Fruit fly (Drosophila melanogaster): ENCODE measurements around the gene Klc.

The Klc gene

dm6 chr3L:12703451-12704020 is 46.3 kb downstream of the Klc start (continued):
- TF ChIP-seq run (tag; optimal IDR thresholded peaks at IDR 0.05) (no peak), nerfin-1 (tag; optimal IDR thresholded peaks at IDR 0.05) (no peak), CG10979 (tag; optimal IDR thresholded peaks at IDR 0.05) (peak; percentile 54), pros (GFP tag; optimal IDR thresholded peaks at IDR 0.05) (no peak), CG18011 (GFP tag; optimal IDR thresholded peaks at IDR 0.05) (no peak), dmrt99B (tag; optimal IDR thresholded peaks at IDR 0.05) (no peak), Ada2b (GFP tag; IDR thresholded peaks at IDR 0.05) (no peak), zf30C (GFP tag; optimal IDR thresholded peaks at IDR 0.05) (peak; percentile 26), CG14710 (tag; optimal IDR thresholded peaks at IDR 0.05) (peak; percentile 25), ro (GFP tag; IDR thresholded peaks at IDR 0.05) (no peak), dm (GFP tag; optimal IDR thresholded peaks at IDR 0.05) (no peak), CG15696 (tag; optimal IDR thresholded peaks at IDR 0.05) (peak; percentile 35), zen2 (GFP tag; IDR thresholded peaks at IDR 0.05; ENCODE audit: partially characterized antibody) (no peak), gcm (GFP tag; optimal IDR thresholded peaks at IDR 0.05) (no peak), Hsf (GFP tag; optimal IDR thresholded peaks at IDR 0.05) (no peak), CG9727 (GFP tag; optimal IDR thresholded peaks at IDR 0.05) (peak; percentile 18), Asciz (GFP tag; optimal IDR thresholded peaks at IDR 0.05) (no peak), chinmo (GFP tag; IDR thresholded peaks at IDR 0.05; ENCODE audit: partially characterized antibody) (no peak), cato (GFP tag; optimal IDR thresholded peaks at IDR 0.05; ENCODE audit: borderline replicate concordance) (no peak)

- TF ChIP-seq lab (GFP tag; optimal IDR thresholded peaks at IDR 0.05) (no peak), Xrp1 (GFP tag; IDR thresholded peaks at IDR 0.05) (peak; percentile 8; the same call in 1 of the 2 replicates), row (GFP tag; IDR thresholded peaks at IDR 0.05) (peak; percentile 25; the same call in 1 of the 3 replicates), hkb (optimal IDR thresholded peaks at IDR 0.05) (no peak), hkb (GFP tag; IDR thresholded peaks at IDR 0.05) (0 out of 2 replicates have a peak, but pooled peaks have one; percentile 6), CG2712 (tag; optimal IDR thresholded peaks at IDR 0.05) (peak; percentile 36), HLH3B (GFP tag; IDR thresholded peaks at IDR 0.05) (no peak), phol (tag; optimal IDR thresholded peaks at IDR 0.05) (peak; percentile 28), CG5953 (GFP tag; IDR thresholded peaks at IDR 0.05) (no peak), ara (GFP tag; IDR thresholded peaks at IDR 0.05) (no peak), CG18262 (tag; optimal IDR thresholded peaks at IDR 0.05) (peak; percentile 39), CG31365 (tag; optimal IDR thresholded peaks at IDR 0.05) (no peak), CG7271 (tag; optimal IDR thresholded peaks at IDR 0.05) (no peak), lbe (GFP tag; optimal IDR thresholded peaks at IDR 0.05) (no peak), trem (tag; optimal IDR thresholded peaks at IDR 0.05) (peak; percentile 17), cg (GFP tag; optimal IDR thresholded peaks at IDR 0.05) (no peak), dmrt11E (tag; optimal IDR thresholded peaks at IDR 0.05) (peak; percentile 33), nmo (GFP tag; optimal IDR thresholded peaks at IDR 0.05) (peak; percentile 27), sens (GFP tag) (peak; percentile 17), Xbp1 (GFP tag; optimal IDR thresholded peaks at IDR 0.05) (peak; percentile 3), Tbp (GFP tag; optimal IDR thresholded peaks at IDR 0.05) (no peak), Sox102F (GFP tag; optimal IDR thresholded peaks at IDR 0.05) (peak; percentile 10), gem (tag; optimal IDR thresholded peaks at IDR 0.05) (peak; percentile 28), zen2 (GFP tag; IDR thresholded peaks at IDR 0.05; ENCODE audit: partially characterized antibody) (no peak), CG2875 (GFP tag; optimal IDR thresholded peaks at IDR 0.05) (peak; percentile 20), CG10979 (tag; optimal IDR thresholded peaks at IDR 0.05) (peak; percentile 11), Bteb2 (GFP tag; optimal IDR thresholded peaks at IDR 0.05) (no peak), CG7839 (tag; optimal IDR thresholded peaks at IDR 0.05) (peak; percentile 0), Oli (tag; optimal IDR thresholded peaks at IDR 0.05) (peak; percentile 6), bsh (GFP tag; optimal IDR thresholded peaks at IDR 0.05) (peak in 1 of 2 experiments; percentile 52), nom (GFP tag; optimal IDR thresholded peaks at IDR 0.05) (no peak), CG12391 (tag; optimal IDR thresholded peaks at IDR 0.05) (peak; percentile 29)
These were observed 48.5 kb downstream of the Klc start for dm6 chr3L:12701335-12701734.
